Fruit fly (Drosophila melanogaster): Measurements from ENCODE around the gene CG31464.

The CG31464 gene

DNA sequence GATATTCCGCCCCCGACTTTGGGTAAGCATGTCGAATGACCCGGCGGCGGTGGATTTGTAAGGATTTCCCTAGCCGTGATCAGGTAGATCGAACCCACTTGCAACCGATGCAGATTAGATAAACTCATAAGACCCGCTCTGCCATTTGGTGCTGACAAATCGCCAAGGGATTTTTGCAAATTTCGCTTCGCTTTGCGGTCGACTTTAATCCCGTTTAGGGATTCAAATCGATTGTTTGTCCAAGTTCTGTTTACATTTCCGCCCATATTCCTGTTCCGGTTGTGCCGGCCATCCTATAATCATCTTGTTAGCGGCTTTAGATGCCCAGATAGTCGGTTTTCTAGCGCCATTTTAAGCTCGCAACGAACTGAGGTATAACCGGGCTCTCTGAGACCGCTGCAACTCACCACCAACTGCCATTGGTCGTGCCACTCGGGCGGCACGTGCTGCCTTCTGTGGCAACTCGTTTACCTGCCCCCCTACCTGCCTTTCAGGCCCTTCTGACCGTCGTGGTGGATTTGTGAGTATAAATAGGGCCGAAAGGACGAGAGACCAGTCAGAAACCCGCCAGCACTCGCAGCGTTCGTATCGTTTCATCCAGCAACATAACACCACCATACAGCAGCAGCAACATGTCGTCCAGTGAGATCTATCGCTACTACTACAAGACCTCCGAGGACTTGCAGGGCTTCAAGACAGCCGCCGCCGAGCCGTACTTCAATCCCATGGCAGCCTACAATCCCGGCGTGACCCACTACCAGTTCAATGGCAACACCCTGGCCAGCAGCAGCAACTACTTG is 13.3 kb upstream of the CG31464 start, which contains the start of gene ato:
Gene ato (plus strand): TSS at position 559 of the 800 bp plus-strand sequence.
- no peak for TF ChIP-seq CG8159 (tag; optimal IDR thresholded peaks at IDR 0.05)
- TF ChIP-seq CG13204 (GFP tag; optimal IDR thresholded peaks at IDR 0.05): peak; percentile 18

DNA sequence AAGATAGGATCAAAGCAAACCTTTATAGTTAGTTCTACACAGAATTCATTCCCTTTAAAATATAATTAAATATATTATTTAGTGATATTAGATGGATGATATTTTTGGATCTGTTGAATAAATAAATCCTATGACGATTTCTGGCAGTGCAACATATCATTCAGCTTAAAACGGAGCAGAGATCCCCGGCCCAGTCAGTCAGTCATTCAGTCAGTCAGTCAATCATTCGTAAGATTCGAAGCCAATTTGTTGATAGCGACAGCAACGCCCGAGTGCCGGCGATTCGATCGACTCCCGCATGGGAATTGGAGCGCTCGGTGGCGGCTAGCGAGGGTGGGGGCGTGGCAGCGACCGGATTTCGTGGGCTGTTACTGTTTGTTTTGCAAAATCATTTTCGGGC is 11.1 kb upstream of the CG31464 start:
- no peak for TF ChIP-seq CG13204 (GFP tag; optimal IDR thresholded peaks at IDR 0.05)
- TF ChIP-seq gl (tag; optimal IDR thresholded peaks at IDR 0.05): no peak
- no peak for TF ChIP-seq EcR (GFP tag; optimal IDR thresholded peaks at IDR 0.05)
- TF ChIP-seq rn (GFP tag; IDR thresholded peaks at IDR 0.05): no peak
- TF ChIP-seq CG12605 (GFP tag; IDR thresholded peaks at IDR 0.05): no peak
- TF ChIP-seq CG8301 (tag; optimal IDR thresholded peaks at IDR 0.05): no peak
- no peak for TF ChIP-seq CG10348 (GFP tag; IDR thresholded peaks at IDR 0.05)
- TF ChIP-seq Snoo (tag; optimal IDR thresholded peaks at IDR 0.05): no peak
- no peak for TF ChIP-seq CG34367 (tag; optimal IDR thresholded peaks at IDR 0.05)
- TF ChIP-seq fd96Ca (GFP tag; IDR thresholded peaks at IDR 0.05): no peak
- TF ChIP-seq CG9948 (tag; optimal IDR thresholded peaks at IDR 0.05): no peak
- no peak for TF ChIP-seq Pif1A (GFP tag; optimal IDR thresholded peaks at IDR 0.05)
- no peak for TF ChIP-seq CG15710 (tag; optimal IDR thresholded peaks at IDR 0.05)
- TF ChIP-seq CG14655 (GFP tag; optimal IDR thresholded peaks at IDR 0.05): no peak
- no peak for TF ChIP-seq Pif1B (GFP tag; optimal IDR thresholded peaks at IDR 0.05)
- TF ChIP-seq CG4496 (GFP tag; IDR thresholded peaks at IDR 0.05): no peak
- no peak for TF ChIP-seq CG8159 (tag; optimal IDR thresholded peaks at IDR 0.05)
- TF ChIP-seq D1 (tag; optimal IDR thresholded peaks at IDR 0.05): no peak

DNA sequence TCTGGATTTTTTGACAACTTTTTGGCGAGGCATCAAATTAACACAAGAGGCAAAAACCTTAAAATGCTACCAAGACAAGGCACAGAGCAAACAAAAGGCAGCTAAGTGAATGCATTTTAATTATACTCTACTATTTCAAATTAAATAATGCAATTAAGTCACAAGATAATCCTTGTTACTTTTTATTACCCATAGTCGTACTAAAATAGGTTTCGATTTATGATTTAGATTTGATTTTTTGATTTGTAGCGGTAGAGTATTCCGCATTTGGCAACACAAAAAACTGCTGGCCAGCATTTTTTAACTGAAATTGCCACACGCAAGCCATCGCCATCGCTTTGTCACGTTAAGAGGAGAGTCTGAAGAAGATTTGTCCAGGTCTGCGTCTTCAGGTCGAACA is 8.3 kb upstream of the CG31464 start:
- TF ChIP-seq CG12605 (GFP tag; IDR thresholded peaks at IDR 0.05) (no peak), Snoo (tag; optimal IDR thresholded peaks at IDR 0.05) (peak; percentile 13)

DNA sequence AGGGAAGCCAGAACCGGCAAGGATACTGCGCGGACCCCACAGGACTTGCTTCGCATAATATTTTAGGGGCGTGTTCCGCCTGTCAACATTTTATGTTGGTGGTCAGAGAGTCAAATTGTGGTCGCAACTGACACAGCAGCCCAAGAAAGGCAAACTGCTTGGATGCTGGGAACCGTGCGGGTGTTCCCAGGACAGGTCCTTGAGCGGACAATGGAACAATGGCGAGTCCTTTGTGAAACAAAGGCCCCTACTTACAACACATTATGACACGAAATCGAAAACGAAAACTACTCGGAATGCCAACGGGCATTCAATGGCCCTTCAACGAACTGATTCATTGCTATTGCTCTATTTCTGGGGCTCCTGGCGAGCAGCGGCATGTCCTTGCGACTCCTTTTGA is 6.8 kb upstream of the CG31464 start:
- TF ChIP-seq Pif1B (GFP tag; optimal IDR thresholded peaks at IDR 0.05) (no peak), CG34367 (tag; optimal IDR thresholded peaks at IDR 0.05) (no peak), fd96Ca (GFP tag; IDR thresholded peaks at IDR 0.05) (no peak), CG12605 (GFP tag; IDR thresholded peaks at IDR 0.05) (no peak), CG15710 (tag; optimal IDR thresholded peaks at IDR 0.05) (no peak), EcR (GFP tag; optimal IDR thresholded peaks at IDR 0.05) (no peak), Snoo (tag; optimal IDR thresholded peaks at IDR 0.05) (no peak), CG10348 (GFP tag; IDR thresholded peaks at IDR 0.05) (no peak), D1 (tag; optimal IDR thresholded peaks at IDR 0.05) (no peak), CG13204 (GFP tag; optimal IDR thresholded peaks at IDR 0.05) (no peak), CG4496 (GFP tag; IDR thresholded peaks at IDR 0.05) (no peak), rn (GFP tag; IDR thresholded peaks at IDR 0.05) (no peak), CG8301 (tag; optimal IDR thresholded peaks at IDR 0.05) (no peak), gl (tag; optimal IDR thresholded peaks at IDR 0.05) (no peak), CG9948 (tag; optimal IDR thresholded peaks at IDR 0.05) (no peak), CG14655 (GFP tag; optimal IDR thresholded peaks at IDR 0.05) (no peak), CG32121 (GFP tag; IDR thresholded peaks at IDR 0.05) (no peak)

DNA sequence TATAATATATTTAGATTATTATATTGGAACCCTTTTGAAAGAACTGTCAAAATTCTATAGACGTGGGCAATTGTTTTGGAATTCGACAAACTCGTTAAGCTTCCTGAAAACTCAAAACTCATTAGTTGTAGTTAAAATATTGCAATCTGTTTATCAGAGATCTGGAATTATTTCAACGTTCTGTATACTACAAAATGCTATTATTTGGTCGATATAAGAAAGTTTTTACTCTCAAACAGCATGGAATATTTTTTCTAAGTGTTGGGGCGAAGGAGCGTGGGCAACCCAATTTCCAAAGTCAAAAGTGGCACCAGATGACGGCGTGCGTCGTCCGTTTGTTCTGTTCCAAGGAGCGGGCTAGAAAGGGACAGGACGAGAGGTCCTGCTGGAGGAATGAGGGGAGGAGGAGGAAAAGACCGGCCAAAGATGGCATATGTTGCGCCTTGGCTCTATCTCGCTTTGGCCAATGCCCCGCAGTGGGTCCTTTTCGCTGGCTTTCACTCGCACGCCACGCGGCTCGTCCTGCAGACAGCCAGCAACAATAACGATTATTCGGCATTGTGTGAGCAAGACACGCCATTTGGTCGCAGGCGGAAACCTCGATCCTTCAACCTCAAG is 5.2 kb upstream of the CG31464 start:
- TF ChIP-seq gl (tag; optimal IDR thresholded peaks at IDR 0.05): no peak
- no peak for TF ChIP-seq CG9948 (tag; optimal IDR thresholded peaks at IDR 0.05)
- no peak for TF ChIP-seq EcR (GFP tag; optimal IDR thresholded peaks at IDR 0.05)
- no peak for TF ChIP-seq D1 (tag; optimal IDR thresholded peaks at IDR 0.05)
- TF ChIP-seq CG4496 (GFP tag; IDR thresholded peaks at IDR 0.05): no peak
- no peak for TF ChIP-seq CG14655 (GFP tag; optimal IDR thresholded peaks at IDR 0.05)

DNA sequence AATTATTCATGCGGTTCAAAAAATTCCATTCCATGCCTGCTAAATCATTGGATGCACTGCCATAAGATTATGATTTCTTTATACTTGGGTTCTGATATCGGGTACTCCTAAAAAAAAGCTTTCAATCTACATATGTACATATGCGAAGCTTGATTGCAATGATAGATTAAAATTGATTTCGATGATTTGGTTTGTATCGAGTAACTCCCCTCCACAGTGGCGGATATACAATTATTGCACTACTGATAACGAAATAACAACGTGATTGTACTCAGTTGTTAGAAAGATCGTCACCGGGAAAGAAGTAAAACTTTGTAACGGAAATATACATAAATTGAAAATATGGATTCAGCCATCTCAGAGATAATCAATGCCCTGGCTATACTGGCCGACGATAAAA is 3.3 kb upstream of the CG31464 start, which contains the start of gene Nazo:
Gene Nazo (plus strand): TSS at position 180 of the 400 bp plus-strand sequence.
- TF ChIP-seq Pif1A (GFP tag; optimal IDR thresholded peaks at IDR 0.05): no peak
- no peak for TF ChIP-seq CG34367 (tag; optimal IDR thresholded peaks at IDR 0.05)
- TF ChIP-seq CG8159 (tag; optimal IDR thresholded peaks at IDR 0.05): no peak
- TF ChIP-seq CG32121 (GFP tag; IDR thresholded peaks at IDR 0.05): no peak
- TF ChIP-seq CG14655 (GFP tag; optimal IDR thresholded peaks at IDR 0.05): no peak

DNA sequence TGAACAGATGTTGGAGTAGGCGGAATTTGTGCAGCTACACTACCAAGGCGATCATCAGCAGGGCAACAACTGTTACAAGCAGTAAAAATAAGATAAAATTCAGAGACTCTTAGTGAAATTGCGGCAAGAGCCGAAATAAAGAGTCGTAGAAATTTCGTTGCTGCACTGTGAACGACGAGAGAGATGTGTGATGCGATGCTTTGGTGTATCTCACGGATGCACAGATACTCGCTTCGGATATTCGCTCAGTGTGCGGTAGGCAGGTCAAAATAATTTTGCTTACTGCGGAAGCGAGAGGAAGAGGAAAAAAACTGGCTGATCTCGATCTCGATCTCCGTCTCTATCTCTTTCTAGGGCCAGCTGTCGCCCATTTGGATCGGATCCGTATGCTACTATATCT is 2.2 kb upstream of the CG31464 start:
- no peak for TF ChIP-seq EcR (GFP tag; optimal IDR thresholded peaks at IDR 0.05)

DNA sequence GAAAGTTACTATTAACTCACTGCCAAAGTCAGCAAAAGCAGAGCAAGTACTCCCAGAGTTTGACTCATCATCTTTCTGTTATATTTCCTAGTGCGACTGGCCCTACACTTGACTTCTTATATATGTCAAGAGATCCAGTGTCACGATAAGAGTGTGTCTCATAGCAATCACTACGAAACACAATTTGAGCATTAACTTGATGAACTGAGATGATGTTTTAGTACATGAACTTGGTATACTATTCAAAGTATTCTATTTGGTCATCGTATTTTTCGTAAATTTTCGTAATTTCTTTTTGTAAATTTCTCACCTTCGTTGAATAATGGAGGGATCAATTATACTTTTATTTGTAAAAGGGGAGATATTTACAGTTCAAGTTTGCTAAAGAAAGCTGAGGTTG is 562 bp upstream of the CG31464 start, which contains the start of gene CG11672:
Gene CG11672 (minus strand): TSS at position 101 of the 400 bp plus-strand sequence.
- TF ChIP-seq CG13204 (GFP tag; optimal IDR thresholded peaks at IDR 0.05) (no peak), CG32121 (GFP tag; IDR thresholded peaks at IDR 0.05) (no peak), gl (tag; optimal IDR thresholded peaks at IDR 0.05) (no peak), CG8159 (tag; optimal IDR thresholded peaks at IDR 0.05) (no peak)
